Fruit fly (Drosophila melanogaster) whole organism, embryonic: ENCODE measurements around the gene Ythdc1.
A peak's percentile ranks its signal among the peaks of the same experiment; 100 is the strongest.

Source experiments
- ATbp ChIP-seq: fragments of 200-800 bp; sonication (Bioruptor generic); optimal IDR thresholded peaks from 2 replicates; lab custom pipeline; 2017; ENCODE audit warnings: missing biosample characterization, mild to moderate bottlenecking, missing genetic modification characterization, missing genetic modification reagents
- BEAF-32 ChIP-seq: fragments of 200-800 bp; sonication (Bioruptor generic); optimal IDR thresholded peaks from 3 replicates; lab custom pipeline; 2017; ENCODE audit warnings: missing biosample characterization, missing genetic modification characterization, mild to moderate bottlenecking, moderate library complexity, missing genetic modification reagents
- Blimp-1 ChIP-seq: fragments of 200-800 bp; sonication (Bioruptor generic); optimal IDR thresholded peaks from 3 replicates; lab custom pipeline; 2018; ENCODE audit warnings: missing biosample characterization, missing genetic modification characterization, mild to moderate bottlenecking, moderate library complexity, missing genetic modification reagents
- C15 ChIP-seq: fragments of 200-800 bp; sonication (Bioruptor generic); IDR thresholded peaks from 3 replicates; pipeline ENCODE4 v1.3.6; 2022; ENCODE audit warnings: missing biosample characterization, missing genetic modification characterization
- CG11504 ChIP-seq: fragments of 200-800 bp; sonication (Bioruptor generic); optimal IDR thresholded peaks from 3 replicates; lab custom pipeline; 2019; ENCODE audit warnings: missing biosample characterization, mild to moderate bottlenecking, missing genetic modification characterization, moderate library complexity
- CG12155 ChIP-seq: fragments of 200-800 bp; sonication (Bioruptor generic); optimal IDR thresholded peaks from 3 replicates; lab custom pipeline; 2016; ENCODE audit warnings: missing biosample characterization, missing genetic modification characterization
- CG12299 ChIP-seq: fragments of 200-800 bp; sonication (Bioruptor generic); optimal IDR thresholded peaks from 2 replicates; lab custom pipeline; 2018; ENCODE audit warnings: missing biosample characterization, mild to moderate bottlenecking, missing genetic modification characterization
- CG13424 ChIP-seq: fragments of 200-800 bp; sonication (Bioruptor generic); optimal IDR thresholded peaks from 2 replicates; lab custom pipeline; 2019; ENCODE audit warnings: missing biosample characterization, mild to moderate bottlenecking, missing genetic modification characterization, moderate library complexity
- CG13894 ChIP-seq: fragments of 200-800 bp; sonication (Bioruptor generic); optimal IDR thresholded peaks from 3 replicates; lab custom pipeline; 2018; ENCODE audit warnings: missing biosample characterization, mild to moderate bottlenecking, missing genetic modification characterization, moderate library complexity
- CG14050 ChIP-seq: fragments of 200-800 bp; sonication (Bioruptor generic); IDR thresholded peaks from 3 replicates; pipeline ENCODE4 v1.3.6; 2022; ENCODE audit warnings: missing biosample characterization, missing genetic modification characterization
- CG14667 ChIP-seq: fragments of 200-800 bp; sonication (Bioruptor generic); IDR thresholded peaks from 2 replicates; pipeline ENCODE4 v1.3.6; 2022; ENCODE audit warnings: missing biosample characterization, missing genetic modification characterization
- CG15696 ChIP-seq: fragments of 200-800 bp; sonication (Bioruptor generic); optimal IDR thresholded peaks from 2 replicates; lab custom pipeline; 2019; ENCODE audit warnings: missing biosample characterization, mild to moderate bottlenecking, missing genetic modification characterization, moderate library complexity
- CG1603 ChIP-seq: fragments of 200-800 bp; sonication (Bioruptor generic); optimal IDR thresholded peaks from 2 replicates; lab custom pipeline; 2019; ENCODE audit warnings: missing biosample characterization, mild to moderate bottlenecking, missing genetic modification characterization, moderate library complexity
- CG17385 ChIP-seq: fragments of 200-800 bp; sonication (Bioruptor generic); optimal IDR thresholded peaks from 3 replicates; lab custom pipeline; 2018; ENCODE audit warnings: missing biosample characterization, mild to moderate bottlenecking, missing genetic modification characterization
- CG17802 ChIP-seq: fragments of 200-800 bp; sonication (Bioruptor generic); optimal IDR thresholded peaks from 2 replicates; lab custom pipeline; 2018; ENCODE audit warnings: missing biosample characterization, mild to moderate bottlenecking, missing genetic modification characterization, moderate library complexity
- CG3065 ChIP-seq: fragments of 200-800 bp; sonication (Bioruptor generic); optimal IDR thresholded peaks from 2 replicates; lab custom pipeline; 2016; ENCODE audit warnings: missing biosample characterization, missing genetic modification characterization
- CG32772 ChIP-seq: fragments of 200-800 bp; sonication (Bioruptor generic); IDR thresholded peaks from 2 replicates; pipeline ENCODE4 v1.3.6; 2022; ENCODE audit warnings: missing biosample characterization, missing genetic modification characterization
- CG3281 ChIP-seq: fragments of 200-800 bp; sonication (Bioruptor generic); optimal IDR thresholded peaks from 3 replicates; lab custom pipeline; 2017; ENCODE audit warnings: missing biosample characterization, mild to moderate bottlenecking, missing genetic modification characterization
- CG3838 ChIP-seq: fragments of 200-800 bp; sonication (Bioruptor generic); optimal IDR thresholded peaks from 3 replicates; lab custom pipeline; 2016; ENCODE audit warnings: missing biosample characterization, missing genetic modification characterization
- CG4404 ChIP-seq: fragments of 200-800 bp; sonication (Bioruptor generic); IDR thresholded peaks from 2 replicates; pipeline ENCODE4 v1.3.6; 2022; ENCODE audit warnings: missing biosample characterization, missing genetic modification characterization
- CG4424 ChIP-seq: fragments of 200-800 bp; sonication (Bioruptor generic); optimal IDR thresholded peaks from 3 replicates; lab custom pipeline; 2016; ENCODE audit warnings: missing biosample characterization, missing genetic modification characterization
- CG6254 ChIP-seq: fragments of 200-800 bp; sonication (Bioruptor generic); optimal IDR thresholded peaks from 3 replicates; lab custom pipeline; 2017; ENCODE audit warnings: mild to moderate bottlenecking, missing biosample characterization, missing genetic modification reagents, missing genetic modification characterization
- CG6654 ChIP-seq: fragments of 200-800 bp; sonication (Bioruptor generic); optimal IDR thresholded peaks from 2 replicates; lab custom pipeline; 2017; ENCODE audit warnings: missing biosample characterization, mild to moderate bottlenecking, missing genetic modification characterization
- Doc3 ChIP-seq: fragments of 200-800 bp; sonication (Bioruptor generic); IDR thresholded peaks from 3 replicates; pipeline ENCODE4 v1.3.6; 2022; ENCODE audit warnings: missing biosample characterization, missing genetic modification characterization; ENCODE audit not compliant: partially characterized antibody
- E2f2 ChIP-seq: fragments of 200-800 bp; sonication (Bioruptor generic); IDR thresholded peaks from 2 replicates; pipeline ENCODE4 v1.3.6; 2022; ENCODE audit warnings: missing biosample characterization, missing genetic modification characterization
- Elba2 ChIP-seq: fragments of 200-800 bp; sonication (Bioruptor generic); optimal IDR thresholded peaks from 3 replicates; lab custom pipeline; 2016; ENCODE audit warnings: missing biosample characterization, missing genetic modification characterization
- Fer3 ChIP-seq: fragments of 200-800 bp; sonication (Bioruptor generic); optimal IDR thresholded peaks from 2 replicates; lab custom pipeline; 2018; ENCODE audit warnings: missing biosample characterization, mild to moderate bottlenecking, missing genetic modification characterization, moderate library complexity
- Hr78 ChIP-seq, 2 experiments: fragments of 200-800 bp in 1 of 2; fragments of >200 bp in 1 of 2; sonication (Bioruptor generic) in 1 of 2; optimal IDR thresholded peaks; 2 replicates each; lab custom pipeline; 2017 to 2019; ENCODE audit warnings: missing biosample characterization in 2 of 2, missing genetic modification characterization in 2 of 2, mild to moderate bottlenecking in 1 of 2, moderate library complexity in 1 of 2
- Mes4 ChIP-seq: fragments of 200-800 bp; sonication (Bioruptor generic); optimal IDR thresholded peaks from 2 replicates; lab custom pipeline; 2016; ENCODE audit warnings: missing biosample characterization, missing genetic modification characterization
- Mrtf ChIP-seq: fragments of 200-800 bp; sonication (Bioruptor generic); IDR thresholded peaks from 3 replicates; pipeline ENCODE4 v1.3.6; 2022; ENCODE audit warnings: missing biosample characterization, missing genetic modification characterization
- Neu2 ChIP-seq: fragments of 200-800 bp; sonication (Bioruptor generic); optimal IDR thresholded peaks from 3 replicates; lab custom pipeline; 2016; ENCODE audit warnings: missing biosample characterization, missing genetic modification characterization, borderline replicate concordance
- Six4 ChIP-seq: fragments of 200-800 bp; sonication (Bioruptor generic); optimal IDR thresholded peaks from 2 replicates; lab custom pipeline; 2016; ENCODE audit warnings: missing biosample characterization, missing genetic modification characterization
- Sox102F ChIP-seq: fragments of 200-800 bp; sonication (Bioruptor generic); optimal IDR thresholded peaks from 2 replicates; lab custom pipeline; 2018; ENCODE audit warnings: missing biosample characterization, mild to moderate bottlenecking, missing genetic modification characterization, moderate library complexity
- Sry-δ ChIP-seq: fragments of 200-800 bp; sonication (Bioruptor generic); optimal IDR thresholded peaks from 2 replicates; lab custom pipeline; 2016; ENCODE audit warnings: missing biosample characterization, missing genetic modification characterization
- Trl ChIP-seq, 3 experiments: fragments of >200 bp in 2 of 3; fragments of 200-800 bp in 1 of 3; sonication (Bioruptor generic) in 1 of 3; optimal IDR thresholded peaks; 2 replicates in 1 of 3; 3 replicates in 2 of 3; lab custom pipeline; 2016 to 2017; ENCODE audit warnings: missing biosample characterization in 1 of 3, missing genetic modification characterization in 1 of 3
- ab ChIP-seq: fragments of 200-800 bp; sonication (Bioruptor generic); optimal IDR thresholded peaks from 2 replicates; lab custom pipeline; 2016; ENCODE audit warnings: missing biosample characterization, missing genetic modification characterization
- az2 ChIP-seq: fragments of 200-800 bp; sonication (Bioruptor generic); optimal IDR thresholded peaks from 3 replicates; lab custom pipeline; 2016; ENCODE audit warnings: missing biosample characterization, missing genetic modification characterization
- bsh ChIP-seq, 2 experiments: fragments of 200-800 bp; sonication (Bioruptor generic); optimal IDR thresholded peaks; 2 replicates each; lab custom pipeline; 2017 to 2018; ENCODE audit warnings: mild to moderate bottlenecking in 2 of 2, missing biosample characterization in 2 of 2, missing genetic modification characterization in 2 of 2, moderate library complexity in 1 of 2
- cg ChIP-seq: fragments of 200-800 bp; sonication (Bioruptor generic); optimal IDR thresholded peaks from 3 replicates; lab custom pipeline; 2019; ENCODE audit warnings: missing biosample characterization, mild to moderate bottlenecking, missing genetic modification characterization, moderate library complexity
- chn ChIP-seq: fragments of 200-800 bp; sonication (Bioruptor generic); optimal IDR thresholded peaks from 2 replicates; lab custom pipeline; 2016; ENCODE audit warnings: missing biosample characterization, missing genetic modification characterization
- dmrt99B ChIP-seq: fragments of 200-800 bp; sonication (Bioruptor generic); optimal IDR thresholded peaks from 2 replicates; lab custom pipeline; 2018; ENCODE audit warnings: missing biosample characterization, mild to moderate bottlenecking, missing genetic modification characterization, moderate library complexity
- dpn ChIP-seq, 2 experiments: fragments of 200-800 bp; sonication (Bioruptor generic); optimal IDR thresholded peaks; 3 replicates each; lab custom pipeline; 2016; ENCODE audit warnings: missing biosample characterization in 2 of 2, missing genetic modification characterization in 2 of 2
- esg ChIP-seq: fragments of 200-800 bp; sonication (Bioruptor generic); conservative IDR thresholded peaks from 2 replicates; pipeline ENCODE4 v1.3.6; 2022; ENCODE audit warnings: missing biosample characterization, missing genetic modification characterization
- insv ChIP-seq, 2 experiments: fragments of 200-800 bp; sonication (Bioruptor generic); optimal IDR thresholded peaks; 3 replicates each; lab custom pipeline; 2016 to 2018; ENCODE audit warnings: missing biosample characterization in 2 of 2, missing genetic modification characterization in 2 of 2
- nerfin-2 ChIP-seq: fragments of 200-800 bp; sonication (Bioruptor generic); IDR thresholded peaks from 2 replicates; pipeline ENCODE4 v1.3.6; 2022; ENCODE audit warnings: missing biosample characterization, missing genetic modification characterization; ENCODE audit not compliant: partially characterized antibody
- shn ChIP-seq: fragments of 200-800 bp; sonication (Bioruptor generic); optimal IDR thresholded peaks from 3 replicates; lab custom pipeline; 2016; ENCODE audit warnings: missing biosample characterization, missing genetic modification characterization
- sna ChIP-seq: fragments of 200-800 bp; sonication (Bioruptor generic); IDR thresholded peaks from 2 replicates; pipeline ENCODE4 v1.3.6; 2022; ENCODE audit warnings: missing biosample characterization, missing genetic modification characterization; ENCODE audit not compliant: partially characterized antibody
- ttk ChIP-seq: fragments of 200-800 bp; sonication (Bioruptor generic); IDR thresholded peaks from 2 replicates; pipeline ENCODE4 v2.1.2; 2022; ENCODE audit warnings: missing biosample characterization, missing genetic modification characterization

Ythdc1 gene

dm6 chr3L:3338882-3339590, 34.9 kb downstream of the Ythdc1 start (continued):
- TF ChIP-seq Blimp-1 (GFP tag; lab: Kevin White, UChicago): peak; percentile 34
- peak; percentile 93 for TF ChIP-seq CG6654 (GFP tag; lab: Kevin White, UChicago)
- no peak for TF ChIP-seq Trl (optimal IDR thresholded peaks at IDR 0.05; lab: Kevin White, UChicago)
- TF ChIP-seq Trl (GFP tag; optimal IDR thresholded peaks at IDR 0.05; lab: Kevin White, UChicago): no peak
- TF ChIP-seq az2 (GFP tag; lab: Kevin White, UChicago): no peak
- no peak for TF ChIP-seq Mrtf
- peak; percentile 7 for TF ChIP-seq CG4424 (GFP tag; lab: Kevin White, UChicago)
- TF ChIP-seq insv (GFP tag; optimal IDR thresholded peaks at IDR 0.05; lab: Kevin White, UChicago): peak; percentile 97 to 99
- TF ChIP-seq Mes4 (GFP tag; lab: Kevin White, UChicago): no peak
- TF ChIP-seq nerfin-2: no peak
- TF ChIP-seq Hr78 (GFP tag; optimal IDR thresholded peaks at IDR 0.05; lab: Kevin White, UChicago): no peak
- TF ChIP-seq Six4 (GFP tag; lab: Kevin White, UChicago): no peak
- TF ChIP-seq Sox102F (GFP tag; lab: Kevin White, UChicago): peak; percentile 9
- no peak for TF ChIP-seq Sry-δ (GFP tag; lab: Kevin White, UChicago)
- no peak for TF ChIP-seq CG3281 (GFP tag; lab: Kevin White, UChicago)
- TF ChIP-seq sna (GFP tag; lab: Robert Waterston, UW): no peak
- TF ChIP-seq Neu2 (GFP tag; lab: Kevin White, UChicago): peak; percentile 88
- no peak for TF ChIP-seq esg (GFP tag; lab: Robert Waterston, UW)
- no peak for TF ChIP-seq CG4404
- TF ChIP-seq CG12155 (GFP tag; lab: Kevin White, UChicago): no peak
- peak; percentile 91 for TF ChIP-seq Elba2 (GFP tag; lab: Kevin White, UChicago)
- TF ChIP-seq CG14050 (GFP tag; lab: Robert Waterston, UW): no peak
- TF ChIP-seq CG11504 (tag; lab: Kevin White, UChicago): no peak
- no peak for TF ChIP-seq CG14667 (GFP tag; lab: Robert Waterston, UW)
- no peak for TF ChIP-seq CG12299 (tag; lab: Kevin White, UChicago)
- TF ChIP-seq CG3838 (GFP tag; lab: Kevin White, UChicago): no peak
- TF ChIP-seq bsh (GFP tag; optimal IDR thresholded peaks at IDR 0.05; lab: Kevin White, UChicago): peak; percentile 54 to 60
- no peak for TF ChIP-seq CG15696 (tag; lab: Kevin White, UChicago)
- no peak for TF ChIP-seq ttk (GFP tag; lab: Robert Waterston, UW)
- no peak for TF ChIP-seq chn
- no peak for TF ChIP-seq Fer3 (tag; lab: Kevin White, UChicago)
- TF ChIP-seq CG3065 (GFP tag; lab: Kevin White, UChicago): no peak
- TF ChIP-seq ATbp: no peak
- no peak for TF ChIP-seq E2f2 (GFP tag; lab: Robert Waterston, UW)
- TF ChIP-seq dpn (GFP tag; optimal IDR thresholded peaks at IDR 0.05; lab: Kevin White, UChicago): no peak
- no peak for TF ChIP-seq ab (GFP tag; lab: Kevin White, UChicago)
- TF ChIP-seq shn (GFP tag; lab: Kevin White, UChicago): no peak
- TF ChIP-seq cg (GFP tag; lab: Kevin White, UChicago): no peak
- TF ChIP-seq dmrt99B (tag; lab: Kevin White, UChicago): no peak
- no peak for TF ChIP-seq CG17385 (GFP tag; lab: Kevin White, UChicago)
- no peak for TF ChIP-seq CG32772 (GFP tag; lab: Robert Waterston, UW)
- no peak for TF ChIP-seq C15 (GFP tag; lab: Robert Waterston, UW)
- TF ChIP-seq CG6254: peak; percentile 27
- TF ChIP-seq BEAF-32 (GFP tag; lab: Kevin White, UChicago): no peak
- TF ChIP-seq CG13424 (tag; lab: Kevin White, UChicago): peak; percentile 10
- TF ChIP-seq CG1603 (tag; lab: Kevin White, UChicago): peak; percentile 16
- no peak for TF ChIP-seq CG13894 (tag; lab: Kevin White, UChicago)
- TF ChIP-seq Doc3: no peak
- no peak for TF ChIP-seq CG17802 (tag; lab: Kevin White, UChicago)
